Worm (Caenorhabditis elegans) whole organism, L1 larva: ENCODE results near the gene F10E7.2.

Source experiments
- lin-13 ChIP-seq: fragments of 150-350 bp; optimal IDR thresholded peaks from 2 replicates; lab custom pipeline; 2014; ENCODE audit warnings: missing biosample characterization, missing genetic modification reagents, missing genetic modification characterization
- lir-3 ChIP-seq: sonication (generic microtip); optimal IDR thresholded peaks from 2 replicates; lab custom pipeline; 2016; ENCODE audit warnings: mild to moderate bottlenecking, missing genetic modification characterization, moderate library complexity, missing compliant biosample characterization; ENCODE audit not compliant: poor library complexity
- mep-1 ChIP-seq: fragments of 150-350 bp; optimal IDR thresholded peaks from 2 replicates; lab custom pipeline; 2014; ENCODE audit warnings: missing biosample characterization, missing genetic modification characterization
- sptf-1 ChIP-seq: fragments of 150-350 bp; optimal IDR thresholded peaks from 2 replicates; lab custom pipeline; 2014; ENCODE audit warnings: missing biosample characterization, missing genetic modification characterization
- unc-62 ChIP-seq: fragments of 150-350 bp; optimal IDR thresholded peaks from 2 replicates; lab custom pipeline; 2014; ENCODE audit warnings: missing biosample characterization, missing genetic modification reagents, missing genetic modification characterization

- TF ChIP-seq sptf-1 (tag; lab: Kevin White, UChicago) (no peak), mep-1 (tag; lab: Kevin White, UChicago) (no peak), lin-13 (GFP tag; lab: Kevin White, UChicago) (no peak), unc-62 (GFP tag; lab: Kevin White, UChicago) (no peak), lir-3 (no peak)
Measured at ce11 chrII:7093339-7093821, 28.7 kb upstream of the F10E7.2 start, which contains the start of gene T02G5.3.
